Fruit fly (Drosophila melanogaster): ENCODE results near the gene CG5112.

The CG5112 gene

dm6 chr3R:25472635-25473552 lies 18.4 kb upstream of the CG5112 start, which contains the start of the genes Fur1 and Vps33B (continued):
- peak; percentile 78 for TF ChIP-seq Opbp (GFP tag; IDR thresholded peaks at IDR 0.05; ENCODE audit: partially characterized antibody)
- peak; percentile 86 for TF ChIP-seq Nf-YA (GFP tag; IDR thresholded peaks at IDR 0.05)
- peak; percentile 97 for TF ChIP-seq cato (GFP tag; optimal IDR thresholded peaks at IDR 0.05; ENCODE audit: borderline replicate concordance)
- peak; percentile 93 for TF ChIP-seq CG15011 (GFP tag; optimal IDR thresholded peaks at IDR 0.05)
- peak; percentile 87 for TF ChIP-seq Hand (GFP tag; optimal IDR thresholded peaks at IDR 0.05)
- TF ChIP-seq ftz-f1 (GFP tag; optimal IDR thresholded peaks at IDR 0.05) = peak; percentile 98
- no peak for TF ChIP-seq Hr78 (GFP tag; optimal IDR thresholded peaks at IDR 0.05)
- peak; percentile 96 for TF ChIP-seq ERR (GFP tag; optimal IDR thresholded peaks at IDR 0.05)
- TF ChIP-seq Dek (tag; optimal IDR thresholded peaks at IDR 0.05) = peak; percentile 95
- peak; percentile 84 for TF ChIP-seq CG6175 (GFP tag; IDR thresholded peaks at IDR 0.05)
- peak; percentile 94 for TF ChIP-seq CG4404 (GFP tag; IDR thresholded peaks at IDR 0.05)
- peak; percentile 94 for TF ChIP-seq ewg (GFP tag; optimal IDR thresholded peaks at IDR 0.05)
- TF ChIP-seq NFAT (GFP tag; IDR thresholded peaks at IDR 0.05) = peak; percentile 90
- TF ChIP-seq CG6791 (GFP tag; IDR thresholded peaks at IDR 0.05; ENCODE audit: partially characterized antibody) = peak; percentile 79; the same call in 2 of the 3 replicates
- TF ChIP-seq twi (tag; optimal IDR thresholded peaks at IDR 0.05) = peak; percentile 92
- peak; percentile 94 for TF ChIP-seq Optix (GFP tag; IDR thresholded peaks at IDR 0.05)
- TF ChIP-seq CG7963 (GFP tag; IDR thresholded peaks at IDR 0.05; ENCODE audit: partially characterized antibody) = peak; percentile 74
- peak; percentile 93 for TF ChIP-seq stc (GFP tag; IDR thresholded peaks at IDR 0.05)
- TF ChIP-seq CG32767 (GFP tag; IDR thresholded peaks at IDR 0.05) = peak; percentile 88
- peak; percentile 95 for TF ChIP-seq zfh1 (GFP tag; IDR thresholded peaks at IDR 0.05)
- peak; percentile 76; the same call in 1 of the 2 replicates for TF ChIP-seq Dip2 (GFP tag; IDR thresholded peaks at IDR 0.05)
- peak; percentile 82 for TF ChIP-seq cas (GFP tag; IDR thresholded peaks at IDR 0.05)
- peak; percentile 42; the same call in 1 of the 3 replicates for TF ChIP-seq z (GFP tag; IDR thresholded peaks at IDR 0.05)
- peak; percentile 97 for TF ChIP-seq dmrt99B (tag; optimal IDR thresholded peaks at IDR 0.05)
- peak; percentile 85 for TF ChIP-seq chinmo (GFP tag; IDR thresholded peaks at IDR 0.05; ENCODE audit: partially characterized antibody)
- peak; percentile 99 for TF ChIP-seq CG9727 (GFP tag; optimal IDR thresholded peaks at IDR 0.05)
- peak; percentile 97 for TF ChIP-seq CG7839 (tag; optimal IDR thresholded peaks at IDR 0.05)
- TF ChIP-seq CG4424 (GFP tag; optimal IDR thresholded peaks at IDR 0.05) = peak; percentile 99

- no peak for TF ChIP-seq sr (GFP tag; IDR thresholded peaks at IDR 0.05)
- TF ChIP-seq CG15514 (GFP tag; optimal IDR thresholded peaks at IDR 0.05) = peak; percentile 65
- peak; percentile 4 for TF ChIP-seq CG14710 (tag; optimal IDR thresholded peaks at IDR 0.05)
- peak; percentile 50 for TF ChIP-seq pzg (GFP tag; optimal IDR thresholded peaks at IDR 0.05)
- TF ChIP-seq nerfin-2 (GFP tag; IDR thresholded peaks at IDR 0.05; ENCODE audit: partially characterized antibody) = peak; percentile 74
- peak; percentile 91 for TF ChIP-seq Doc3 (GFP tag; IDR thresholded peaks at IDR 0.05; ENCODE audit: partially characterized antibody)
- TF ChIP-seq CG4404 (GFP tag; IDR thresholded peaks at IDR 0.05) = no peak
- peak; percentile 86 for TF ChIP-seq Bgb (GFP tag; IDR thresholded peaks at IDR 0.05; ENCODE audit: partially characterized antibody)
- no peak for TF ChIP-seq zfh1 (GFP tag; IDR thresholded peaks at IDR 0.05)
- peak; percentile 87 for TF ChIP-seq sna (GFP tag; IDR thresholded peaks at IDR 0.05; ENCODE audit: partially characterized antibody)
- peak; percentile 13 for TF ChIP-seq sqz (GFP tag; optimal IDR thresholded peaks at IDR 0.05)
- peak; percentile 78 for TF ChIP-seq tna (GFP tag; IDR thresholded peaks at IDR 0.05; ENCODE audit: partially characterized antibody)
- no peak for TF ChIP-seq jigr1 (GFP tag; IDR thresholded peaks at IDR 0.05)
- TF ChIP-seq inv (GFP tag; IDR thresholded peaks at IDR 0.05; ENCODE audit: partially characterized antibody) = peak; percentile 62
- no peak for TF ChIP-seq tup (GFP tag; optimal IDR thresholded peaks at IDR 0.05)
- TF ChIP-seq Nf-YC (tag; optimal IDR thresholded peaks at IDR 0.05) = peak; percentile 4
- TF ChIP-seq CG4617 (GFP tag; optimal IDR thresholded peaks at IDR 0.05; ENCODE audit: borderline replicate concordance) = peak; percentile 26
- no peak for TF ChIP-seq CG10431 (GFP tag; optimal IDR thresholded peaks at IDR 0.05)
- TF ChIP-seq pan (optimal IDR thresholded peaks at IDR 0.05) = no peak
- TF ChIP-seq pan (GFP tag; optimal IDR thresholded peaks at IDR 0.05 in 1 of 2, IDR thresholded peaks at IDR 0.05 in 1 of 2) = no peak
- TF ChIP-seq CG18011 (GFP tag; optimal IDR thresholded peaks at IDR 0.05) = no peak
These were observed 14.5 kb upstream of the CG5112 start, which contains the start of the genes CG4553 and MED28 for dm6 chr3R:25476744-25477143. CG4553 (minus strand) TSS chr3R:25476915. MED28 (plus strand) TSS chr3R:25477003.
